Fruit fly (Drosophila melanogaster) whole organism: Measurements from ENCODE around the gene yin.

ENCODE experiments used
- CG8478 ChIP-seq: fragments of >200 bp; optimal IDR thresholded peaks from 2 replicates; lab custom pipeline; 2018; ENCODE audit warnings: inconsistent platforms
- Dll ChIP-seq: fragments of >200 bp; optimal IDR thresholded peaks from 2 replicates; lab custom pipeline; 2017
- EcR ChIP-seq, 2 experiments: fragments of >200 bp; optimal IDR thresholded peaks; 2 replicates each; lab custom pipeline; 2017; ENCODE audit warnings: missing biosample characterization in 2 of 2, missing genetic modification characterization in 2 of 2, missing genetic modification reagents in 2 of 2
- pan ChIP-seq: fragments of >200 bp; optimal IDR thresholded peaks from 2 replicates; lab custom pipeline; 2017
- psq ChIP-seq: fragments of >200 bp; optimal IDR thresholded peaks from 2 replicates; lab custom pipeline; 2017
- usp ChIP-seq: fragments of >200 bp; optimal IDR thresholded peaks from 2 replicates; lab custom pipeline; 2017; ENCODE audit warnings: missing biosample characterization, missing genetic modification characterization, mixed read lengths

DNA sequence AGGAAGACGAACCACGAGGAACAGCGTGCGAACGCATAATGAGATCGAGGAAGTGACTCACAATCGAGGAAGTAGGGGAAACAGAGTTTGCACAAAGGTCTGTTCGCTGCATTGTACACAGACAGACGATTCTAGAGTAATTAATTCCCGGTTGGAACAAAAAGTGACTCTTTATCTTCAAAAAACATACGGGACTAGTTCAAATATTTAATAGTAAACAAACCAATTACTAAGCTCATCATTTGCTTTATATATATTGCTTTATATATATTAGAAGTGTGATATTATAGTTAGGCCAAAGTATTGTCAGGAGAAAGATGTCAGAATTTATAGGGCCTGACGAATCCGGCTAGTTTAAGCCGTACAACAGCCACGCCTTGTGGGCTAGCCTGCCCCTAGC, 43.8 kb downstream of the yin start, which contains the start of gene CG2901:
- TF ChIP-seq usp (no peak), pan (lab: Kevin White, UChicago) (no peak), CG8478 (no peak), EcR (GFP tag; optimal IDR thresholded peaks at IDR 0.05; lab: Kevin White, UChicago) (no peak), Dll (lab: Kevin White, UChicago) (no peak), psq (lab: Kevin White, UChicago) (no peak)
